Fruit fly (Drosophila melanogaster): ENCODE measurements around the gene Pdss2.
A peak's percentile ranks its signal among the peaks of the same experiment; 100 is the strongest.

Pdss2 gene

DNA sequence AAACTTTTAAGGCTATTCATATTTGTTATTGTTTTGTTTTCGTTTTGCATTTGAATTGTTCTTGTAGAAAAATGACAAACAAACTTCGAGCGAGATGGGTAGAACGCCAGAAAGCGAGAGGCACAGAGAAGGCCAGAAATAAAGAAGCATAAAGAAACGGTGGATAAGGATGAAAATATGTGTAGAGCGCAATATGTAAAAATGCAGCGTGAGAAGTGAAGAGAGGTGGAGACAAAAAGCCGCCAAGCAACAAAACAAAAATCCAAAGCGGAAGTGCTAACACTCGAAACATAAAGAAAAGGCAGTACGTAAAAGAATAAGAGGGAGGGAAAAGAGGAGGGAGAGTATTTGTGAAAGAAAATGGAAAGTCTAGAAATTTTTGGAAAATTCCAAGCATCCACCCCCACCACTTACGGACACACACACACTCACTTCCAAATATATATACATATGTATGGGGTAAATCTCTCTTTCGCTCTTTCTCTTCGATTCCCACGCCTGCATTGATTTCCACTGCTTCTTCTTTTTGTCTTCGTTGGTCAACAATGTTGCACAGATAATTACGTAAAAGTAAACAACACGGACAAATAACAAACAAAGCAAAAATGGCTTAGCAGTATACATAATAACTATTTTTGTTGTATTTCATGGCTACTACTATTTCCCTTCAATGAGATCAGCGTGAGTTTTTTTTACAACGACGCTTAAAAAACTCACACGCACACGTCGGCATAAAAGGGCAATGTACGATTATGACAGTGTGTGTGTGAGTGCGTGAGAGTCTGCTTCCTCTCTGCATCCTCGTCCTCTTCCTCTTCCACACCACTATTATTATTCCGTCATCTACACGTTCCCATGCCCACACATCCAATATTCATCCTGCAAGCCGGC lies 20.1 kb upstream of the Pdss2 start (continued):
- peak; percentile 49 for TF ChIP-seq CG7987 (GFP tag; optimal IDR thresholded peaks at IDR 0.05)
- no peak for TF ChIP-seq CG31441 (GFP tag; IDR thresholded peaks at IDR 0.05)
- no peak for TF ChIP-seq tna (GFP tag; IDR thresholded peaks at IDR 0.05; ENCODE audit: partially characterized antibody)
- no peak for TF ChIP-seq bbx (GFP tag; IDR thresholded peaks at IDR 0.05; ENCODE audit: partially characterized antibody)
- no peak for TF ChIP-seq pb (GFP tag; optimal IDR thresholded peaks at IDR 0.05)
- TF ChIP-seq bigmax (GFP tag; optimal IDR thresholded peaks at IDR 0.05), result no peak
- no peak for TF ChIP-seq knrl (GFP tag; IDR thresholded peaks at IDR 0.05; ENCODE audit: partially characterized antibody)
- TF ChIP-seq fu2 (GFP tag; optimal IDR thresholded peaks at IDR 0.05), result no peak
- TF ChIP-seq CG4730 (GFP tag; IDR thresholded peaks at IDR 0.05), result no peak
- peak; percentile 82 for TF ChIP-seq sqz (GFP tag; optimal IDR thresholded peaks at IDR 0.05)
- TF ChIP-seq her (GFP tag; optimal IDR thresholded peaks at IDR 0.05), result peak; percentile 14
- peak; percentile 57; the same call in 1 of the 3 replicates for TF ChIP-seq ci (GFP tag; IDR thresholded peaks at IDR 0.05)
- peak; percentile 72 for TF ChIP-seq CG2202 (tag; optimal IDR thresholded peaks at IDR 0.05)
- TF ChIP-seq luna (GFP tag; optimal IDR thresholded peaks at IDR 0.05), result no peak
- no peak for TF ChIP-seq Lim3 (GFP tag; IDR thresholded peaks at IDR 0.05)
- no peak for TF ChIP-seq CG12744 (GFP tag; optimal IDR thresholded peaks at IDR 0.05)
- no peak for TF ChIP-seq CG17328 (GFP tag; IDR thresholded peaks at IDR 0.05)
- peak; percentile 15 for TF ChIP-seq CG2116 (GFP tag; optimal IDR thresholded peaks at IDR 0.05)
- no peak for TF ChIP-seq klu (GFP tag; IDR thresholded peaks at IDR 0.05)
- no peak for TF ChIP-seq nerfin-1 (tag; optimal IDR thresholded peaks at IDR 0.05)
- no peak for TF ChIP-seq CG9876 (GFP tag; optimal IDR thresholded peaks at IDR 0.05)
- TF ChIP-seq Nf-YA (GFP tag; IDR thresholded peaks at IDR 0.05), result no peak
- no peak for TF ChIP-seq Adf1 (GFP tag; IDR thresholded peaks at IDR 0.05)
- no peak for TF ChIP-seq CG34376 (GFP tag; optimal IDR thresholded peaks at IDR 0.05)
- TF ChIP-seq Hr78 (GFP tag; optimal IDR thresholded peaks at IDR 0.05), result peak in 1 of 2 experiments; percentile 14
- no peak for TF ChIP-seq CG10431 (GFP tag; optimal IDR thresholded peaks at IDR 0.05)
- no peak for TF ChIP-seq CG11247 (GFP tag; IDR thresholded peaks at IDR 0.05)
- TF ChIP-seq CG3847 (GFP tag; IDR thresholded peaks at IDR 0.05), result no peak
- TF ChIP-seq da (GFP tag; optimal IDR thresholded peaks at IDR 0.05), result no peak
- TF ChIP-seq slou (GFP tag; optimal IDR thresholded peaks at IDR 0.05), result no peak
- no peak for TF ChIP-seq Myb (GFP tag; optimal IDR thresholded peaks at IDR 0.05)
- TF ChIP-seq crc (GFP tag; optimal IDR thresholded peaks at IDR 0.05), result no peak
- TF ChIP-seq CG15479 (GFP tag; optimal IDR thresholded peaks at IDR 0.05), result peak; percentile 86
- no peak for TF ChIP-seq Rx (GFP tag; IDR thresholded peaks at IDR 0.05)
- peak in 1 of 2 experiments; percentile 39 for TF ChIP-seq insv (GFP tag; optimal IDR thresholded peaks at IDR 0.05)
- no peak for TF ChIP-seq CG18262 (tag; optimal IDR thresholded peaks at IDR 0.05)
- peak in 1 of 2 experiments; percentile 49 for TF ChIP-seq bsh (GFP tag; optimal IDR thresholded peaks at IDR 0.05)
- 0 out of 2 replicates have a peak, but pooled peaks have one; percentile 20 for TF ChIP-seq E2f2 (GFP tag; IDR thresholded peaks at IDR 0.05)
- peak; percentile 73 for TF ChIP-seq CG11504 (tag; optimal IDR thresholded peaks at IDR 0.05)
- no peak for TF ChIP-seq tgo (GFP tag; IDR thresholded peaks at IDR 0.05)
- TF ChIP-seq Elba2 (GFP tag; optimal IDR thresholded peaks at IDR 0.05), result no peak
- TF ChIP-seq CG9727 (GFP tag; optimal IDR thresholded peaks at IDR 0.05), result peak; percentile 77
- no peak for TF ChIP-seq abd-A (tag; optimal IDR thresholded peaks at IDR 0.05)
- no peak for TF ChIP-seq CG14965 (GFP tag; optimal IDR thresholded peaks at IDR 0.05; ENCODE audit: borderline replicate concordance)
- TF ChIP-seq usp (GFP tag; optimal IDR thresholded peaks at IDR 0.05), result no peak
- no peak for TF ChIP-seq CG1603 (tag; optimal IDR thresholded peaks at IDR 0.05)
- no peak for TF ChIP-seq gsb (GFP tag; IDR thresholded peaks at IDR 0.05)
- TF ChIP-seq Taf1 (GFP tag; IDR thresholded peaks at IDR 0.05), result no peak
- TF ChIP-seq HmgZ (tag; optimal IDR thresholded peaks at IDR 0.05), result no peak
